Fruit fly (Drosophila melanogaster): ENCODE data around the gene CG31086.

DNA sequence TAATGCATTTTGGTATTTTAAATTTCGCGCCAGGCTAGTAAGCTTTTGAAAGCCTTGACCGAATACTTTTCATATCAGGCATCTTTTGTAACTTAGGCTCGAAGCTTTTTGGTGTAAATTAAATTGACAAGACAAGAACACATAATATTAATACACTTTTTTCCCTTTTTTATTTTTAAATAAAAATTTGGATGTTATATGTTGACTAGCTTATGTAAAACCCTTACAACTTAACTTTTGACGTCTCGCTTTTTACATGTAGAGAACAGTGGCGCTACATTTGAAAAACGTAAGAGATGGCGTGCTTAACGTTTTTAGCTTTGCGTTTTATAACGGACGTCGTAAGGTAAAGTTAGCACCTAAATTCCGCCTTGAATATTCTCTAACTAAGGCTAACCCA, 47.9 kb upstream of the CG31086 start:
- 0 out of 3 replicates have a peak, but pooled peaks have one; percentile 13 for TF ChIP-seq vnd (GFP tag; IDR thresholded peaks at IDR 0.05; ENCODE audit: partially characterized antibody)
- TF ChIP-seq CG16863 (GFP tag; optimal IDR thresholded peaks at IDR 0.05): no peak
- no peak for TF ChIP-seq mld (GFP tag; IDR thresholded peaks at IDR 0.05; ENCODE audit: partially characterized antibody)
- TF ChIP-seq CG4854 (GFP tag; optimal IDR thresholded peaks at IDR 0.05): no peak
- TF ChIP-seq hbn (GFP tag; IDR thresholded peaks at IDR 0.05; ENCODE audit: partially characterized antibody): no peak
- TF ChIP-seq CG7928 (GFP tag; optimal IDR thresholded peaks at IDR 0.05): no peak
